Worm (Caenorhabditis elegans) whole organism, early embryonic: Measurements from ENCODE around the gene dpy-22.

Experiments
- B0310.2 ChIP-seq: sonication (generic microtip); optimal IDR thresholded peaks from 2 replicates; lab custom pipeline; 2016; ENCODE audit warnings: mild to moderate bottlenecking, missing genetic modification characterization, missing compliant biosample characterization
- aly-1 ChIP-seq: sonication (generic microtip); optimal IDR thresholded peaks from 2 replicates; lab custom pipeline; 2016; ENCODE audit warnings: missing genetic modification characterization, missing compliant biosample characterization
- ceh-13 ChIP-seq: fragments of 200-800 bp; sonication (Bioruptor generic); optimal IDR thresholded peaks from 2 replicates; lab custom pipeline; 2018; ENCODE audit warnings: mild to moderate bottlenecking, missing genetic modification characterization, missing compliant biosample characterization
- flt-1 ChIP-seq: fragments of 200-800 bp; sonication (Bioruptor generic); IDR thresholded peaks from 2 replicates; pipeline ENCODE4 v1.3.6; 2022; ENCODE audit warnings: missing genetic modification characterization, missing compliant biosample characterization
- hnd-1 ChIP-seq: sonication (generic microtip); optimal IDR thresholded peaks from 2 replicates; lab custom pipeline; 2016; ENCODE audit warnings: missing genetic modification characterization, missing compliant biosample characterization
- pes-1 ChIP-seq: fragments of 200-800 bp; sonication (Bioruptor generic); IDR thresholded peaks from 2 replicates; pipeline ENCODE4 v1.3.6; 2022; ENCODE audit warnings: missing genetic modification reagents, missing genetic modification characterization, missing compliant biosample characterization
- tra-4 ChIP-seq: sonication (generic microtip); optimal IDR thresholded peaks from 2 replicates; lab custom pipeline; 2017; ENCODE audit warnings: missing genetic modification characterization, missing compliant biosample characterization

DNA sequence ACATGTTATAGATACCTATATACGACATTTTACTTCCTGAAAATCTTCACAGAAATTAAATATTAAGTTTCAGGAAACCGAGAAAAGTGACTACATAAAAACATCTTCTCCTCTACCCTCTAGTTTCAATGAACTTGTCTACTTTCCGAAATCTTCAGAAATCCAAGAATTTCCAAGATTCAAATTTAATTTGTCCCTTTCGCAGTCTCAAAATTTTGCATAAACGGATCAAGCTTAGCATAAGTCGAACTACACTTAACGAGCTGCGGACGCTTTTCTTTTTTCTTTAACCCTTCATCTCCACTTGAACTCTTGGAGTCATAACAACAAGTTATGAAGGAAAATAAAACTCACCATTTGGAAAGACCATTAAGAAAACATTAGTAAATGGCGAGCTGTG lies 16.6 kb downstream of the dpy-22 start:
- no peak for TF ChIP-seq B0310.2
- TF ChIP-seq hnd-1 = no peak
- TF ChIP-seq ceh-13 (GFP tag; lab: Kevin White, UChicago) = no peak
- no peak for TF ChIP-seq tra-4
- no peak for TF ChIP-seq pes-1 (GFP tag; lab: Robert Waterston, UW)
- no peak for TF ChIP-seq aly-1 (tag; lab: Kevin White, UChicago)
- TF ChIP-seq flt-1 = no peak
